In genomic region chrX:7067250-7067958, ce11 we compare ENCODE assay signal across 8 worm cellular contexts.
A peak's percentile ranks its signal among the peaks of the same experiment; 100 is the strongest.
TF ChIP-seq lines count a peak whose summit lies in the region.

No protein-coding gene starts in this region.

TF ChIP-seq in whole organism, L1 larva, 84 proteins besides CTCF, POLR2A, EP300 and RAD21 (continues in another document):
- TF ChIP-seq lin-35 (GFP tag; optimal IDR thresholded peaks at IDR 0.05; lab: Kevin White, UChicago) (no peak), ztf-4 (tag; optimal IDR thresholded peaks at IDR 0.05; lab: Kevin White, UChicago) (no peak), dpl-1 (GFP tag; optimal IDR thresholded peaks at IDR 0.05; lab: Kevin White, UChicago) (no peak), aha-1 (tag; optimal IDR thresholded peaks at IDR 0.05; lab: Kevin White, UChicago) (no peak), swsn-7 (tag; optimal IDR thresholded peaks at IDR 0.05; lab: Kevin White, UChicago) (peak; percentile 0), xbp-1 (tag; optimal IDR thresholded peaks at IDR 0.05; lab: Kevin White, UChicago) (peak; percentile 57), nhr-85 (tag; lab: Kevin White, UChicago) (peak; percentile 3), ceh-63 (GFP tag; optimal IDR thresholded peaks at IDR 0.05; lab: Kevin White, UChicago) (no peak), nhr-84 (tag; optimal IDR thresholded peaks at IDR 0.05; lab: Kevin White, UChicago) (no peak), pag-3 (tag; optimal IDR thresholded peaks at IDR 0.05; lab: Kevin White, UChicago; ENCODE audit: borderline replicate concordance, insufficient read depth) (no peak), nhr-20 (tag; optimal IDR thresholded peaks at IDR 0.05; lab: Kevin White, UChicago) (no peak)

TF ChIP-seq in whole organism, L2 larva, 48 proteins besides CTCF, POLR2A, EP300 and RAD21 (continues in another document):
- peak; percentile 53 for TF ChIP-seq nhr-129 (tag; optimal IDR thresholded peaks at IDR 0.05; lab: Kevin White, UChicago)
- peak; percentile 45 for TF ChIP-seq F13H6.1 (tag; optimal IDR thresholded peaks at IDR 0.05; lab: Kevin White, UChicago)
- TF ChIP-seq nhr-77 (tag; optimal IDR thresholded peaks at IDR 0.05; lab: Kevin White, UChicago) = no peak
- TF ChIP-seq crh-2 (tag; optimal IDR thresholded peaks at IDR 0.05; lab: Kevin White, UChicago) = no peak
- TF ChIP-seq egl-27 (tag; optimal IDR thresholded peaks at IDR 0.05; lab: Kevin White, UChicago) = no peak
- no peak for TF ChIP-seq ama-1 (optimal IDR thresholded peaks at IDR 0.05; lab: Kevin White, UChicago)
- no peak for TF ChIP-seq ztf-4 (tag; optimal IDR thresholded peaks at IDR 0.05; lab: Kevin White, UChicago)
- TF ChIP-seq ztf-11 (tag; optimal IDR thresholded peaks at IDR 0.05; lab: Kevin White, UChicago) = no peak
- no peak for TF ChIP-seq snpc-4 (tag; optimal IDR thresholded peaks at IDR 0.05; lab: Kevin White, UChicago)
- no peak for TF ChIP-seq nhr-11 (tag; optimal IDR thresholded peaks at IDR 0.05; lab: Kevin White, UChicago)
- no peak for TF ChIP-seq sma-9 (GFP tag; optimal IDR thresholded peaks at IDR 0.05; lab: Kevin White, UChicago)
- no peak for TF ChIP-seq sma-9 (tag; optimal IDR thresholded peaks at IDR 0.05; lab: Kevin White, UChicago)

TF ChIP-seq in whole organism, L3 larva, 47 proteins besides CTCF, POLR2A, EP300 and RAD21 (continues in another document):
- no peak for TF ChIP-seq ceh-82 (tag; optimal IDR thresholded peaks at IDR 0.05; lab: Kevin White, UChicago)
- TF ChIP-seq nhr-67 (tag; optimal IDR thresholded peaks at IDR 0.05; lab: Kevin White, UChicago) = no peak
- no peak for TF ChIP-seq mdl-1 (tag; optimal IDR thresholded peaks at IDR 0.05; lab: Kevin White, UChicago)
- TF ChIP-seq pha-4 (tag; optimal IDR thresholded peaks at IDR 0.05; lab: Kevin White, UChicago) = peak; percentile 91
- no peak for TF ChIP-seq ZK546.5 (tag; optimal IDR thresholded peaks at IDR 0.05; lab: Kevin White, UChicago)
- peak; percentile 5 for TF ChIP-seq ama-1 (optimal IDR thresholded peaks at IDR 0.05; lab: Kevin White, UChicago)
- no peak for TF ChIP-seq jun-1 (tag; optimal IDR thresholded peaks at IDR 0.05; lab: Kevin White, UChicago)
- no peak for TF ChIP-seq ztf-4 (tag; optimal IDR thresholded peaks at IDR 0.05; lab: Kevin White, UChicago)
- no peak for TF ChIP-seq hmg-11 (tag; optimal IDR thresholded peaks at IDR 0.05; lab: Kevin White, UChicago)
- no peak for TF ChIP-seq lsy-12 (tag; optimal IDR thresholded peaks at IDR 0.05; lab: Kevin White, UChicago)
- TF ChIP-seq unc-62 (GFP tag; optimal IDR thresholded peaks at IDR 0.05; lab: Kevin White, UChicago) = no peak
- TF ChIP-seq aly-2 (tag; optimal IDR thresholded peaks at IDR 0.05; lab: Kevin White, UChicago) = no peak
- TF ChIP-seq mml-1 (tag; optimal IDR thresholded peaks at IDR 0.05; lab: Kevin White, UChicago) = no peak

TF ChIP-seq in whole organism, L4 larva, 104 proteins besides CTCF, POLR2A, EP300 and RAD21:
- TF ChIP-seq set-16 (GFP tag; IDR thresholded peaks at IDR 0.05; lab: Robert Waterston, UW) (peak; percentile 55; the same call in 1 of the 2 replicates), mes-2 (tag; optimal IDR thresholded peaks at IDR 0.05; lab: Kevin White, UChicago; ENCODE audit: poor library complexity, severe bottlenecking) (peak; percentile 0), aha-1 (tag; lab: Kevin White, UChicago) (peak; percentile 13), Y105C5A.15 (GFP tag; IDR thresholded peaks at IDR 0.05; lab: Robert Waterston, UW) (no peak)

TF ChIP-seq in whole organism, late embryonic, 69 proteins besides CTCF, POLR2A, EP300 and RAD21:
- TF ChIP-seq pha-2 (tag; optimal IDR thresholded peaks at IDR 0.05; lab: Kevin White, UChicago) (peak; percentile 39), ets-4 (tag; optimal IDR thresholded peaks at IDR 0.05; lab: Kevin White, UChicago) (no peak)

TF ChIP-seq in whole organism, midembryonic, 9 proteins besides CTCF, POLR2A, EP300 and RAD21:
- TF ChIP-seq flt-1 (GFP tag; IDR thresholded peaks at IDR 0.05; lab: Robert Waterston, UW) (0 out of 2 replicates have a peak, but pooled peaks have one; percentile 10), ztf-23 (GFP tag; IDR thresholded peaks at IDR 0.05; lab: Robert Waterston, UW) (no peak)
TF ChIP-seq in whole organism, midembryonic: peak in this region for 1.

TF ChIP-seq in whole organism, mixed stage, embryonic, 35 proteins besides CTCF, POLR2A, EP300 and RAD21:
- TF ChIP-seq unc-39 (tag; optimal IDR thresholded peaks at IDR 0.05; lab: Kevin White, UChicago) (no peak), zip-8 (tag; optimal IDR thresholded peaks at IDR 0.05; lab: Kevin White, UChicago) (no peak), nhr-2 (tag; optimal IDR thresholded peaks at IDR 0.05; lab: Kevin White, UChicago) (peak; percentile 41), pha-4 (tag; optimal IDR thresholded peaks at IDR 0.05; lab: Kevin White, UChicago) (peak; percentile 27), nhr-76 (tag; optimal IDR thresholded peaks at IDR 0.05; lab: Kevin White, UChicago) (no peak), mep-1 (tag; optimal IDR thresholded peaks at IDR 0.05; lab: Kevin White, UChicago) (no peak), flh-1 (GFP tag; optimal IDR thresholded peaks at IDR 0.05; lab: Kevin White, UChicago) (no peak), ceh-39 (tag; optimal IDR thresholded peaks at IDR 0.05; lab: Kevin White, UChicago) (no peak), lsy-2 (tag; optimal IDR thresholded peaks at IDR 0.05; lab: Kevin White, UChicago) (no peak)

TF ChIP-seq in whole organism, young adult, 124 proteins besides CTCF, POLR2A, EP300 and RAD21:
- TF ChIP-seq tbp1 (GFP tag; optimal IDR thresholded peaks at IDR 0.05; lab: Kevin White, UChicago) (no peak), efl-1 (GFP tag; optimal IDR thresholded peaks at IDR 0.05; lab: Kevin White, UChicago) (no peak), lin-40 (tag; optimal IDR thresholded peaks at IDR 0.05; lab: Kevin White, UChicago) (no peak), ceh-58 (GFP tag; IDR thresholded peaks at IDR 0.05; lab: Robert Waterston, UW) (no peak), zfh-2 (GFP tag; conservative IDR thresholded peaks at IDR 0.05; lab: Robert Waterston, UW) (peak; percentile 58; the same call in 1 of the 2 replicates), tlf-1 (GFP tag; optimal IDR thresholded peaks at IDR 0.05; lab: Kevin White, UChicago) (no peak), nfyb-1 (GFP tag; IDR thresholded peaks at IDR 0.05; lab: Robert Waterston, UW) (0 out of 2 replicates have a peak, but pooled peaks have one; percentile 8), lin-26 (GFP tag; IDR thresholded peaks at IDR 0.05; lab: Robert Waterston, UW) (no peak), akir-1 (GFP tag; optimal IDR thresholded peaks at IDR 0.05; lab: Kevin White, UChicago) (no peak), mcd-1 (GFP tag; IDR thresholded peaks at IDR 0.05; lab: Robert Waterston, UW) (0 out of 2 replicates have a peak, but pooled peaks have one; percentile 5), F23B12.7 (tag; optimal IDR thresholded peaks at IDR 0.05; lab: Kevin White, UChicago; ENCODE audit: insufficient read depth) (no peak), Y53F4B.3 (GFP tag; IDR thresholded peaks at IDR 0.05; lab: Robert Waterston, UW) (no peak), hlh-26 (GFP tag; conservative IDR thresholded peaks at IDR 0.05; lab: Robert Waterston, UW) (no peak), Y67H2A.10 (GFP tag; conservative IDR thresholded peaks at IDR 0.05; lab: Robert Waterston, UW) (no peak), attf-3 (GFP tag; conservative IDR thresholded peaks at IDR 0.05; lab: Robert Waterston, UW) (no peak)
